Fruit fly (Drosophila melanogaster): ENCODE data around the gene eIF5.

Gene eIF5

DNA sequence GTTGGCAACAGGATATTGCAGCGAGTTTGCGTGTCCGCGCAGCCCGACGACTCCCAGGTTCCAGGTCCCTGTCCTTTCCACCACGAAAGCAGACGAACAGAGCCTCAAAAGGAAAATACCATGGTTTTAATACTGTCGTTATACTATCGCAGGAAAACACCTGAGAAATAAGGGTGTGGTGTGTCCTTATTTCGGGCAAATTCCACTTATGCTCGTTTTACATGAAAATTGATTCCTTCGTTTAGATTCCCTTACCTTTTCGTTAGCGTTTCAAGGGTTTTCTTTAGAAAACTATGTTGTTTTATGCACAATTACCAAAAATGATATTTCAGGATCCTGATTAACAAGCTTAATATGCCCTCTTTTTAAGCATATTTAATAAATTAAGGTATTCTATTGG lies 8.9 kb downstream of the eIF5 start, which contains the start of gene Cep164:
Cep164 (minus strand) TSS at position 101 of the 400 bp plus-strand sequence.
- TF ChIP-seq nom (GFP tag; optimal IDR thresholded peaks at IDR 0.05) (peak; percentile 6), Ets65A (GFP tag) (no peak), hth (optimal IDR thresholded peaks at IDR 0.05) (no peak), Dek (tag; optimal IDR thresholded peaks at IDR 0.05) (no peak), gfzf (GFP tag; optimal IDR thresholded peaks at IDR 0.05) (peak; percentile 6), CG17802 (tag; optimal IDR thresholded peaks at IDR 0.05) (peak; percentile 55), CG8478 (optimal IDR thresholded peaks at IDR 0.05) (no peak), CG6272 (GFP tag; IDR thresholded peaks at IDR 0.05) (no peak), ssp (GFP tag; IDR thresholded peaks at IDR 0.05) (peak; percentile 42; the same call in 1 of the 2 replicates), gsb-n (tag; optimal IDR thresholded peaks at IDR 0.05) (no peak), pzg (GFP tag; optimal IDR thresholded peaks at IDR 0.05) (peak; percentile 15), Deaf1 (tag; optimal IDR thresholded peaks at IDR 0.05) (peak; percentile 22), CG42726 (GFP tag; IDR thresholded peaks at IDR 0.05; ENCODE audit: partially characterized antibody) (no peak), pfk (GFP tag; optimal IDR thresholded peaks at IDR 0.05) (no peak)

DNA sequence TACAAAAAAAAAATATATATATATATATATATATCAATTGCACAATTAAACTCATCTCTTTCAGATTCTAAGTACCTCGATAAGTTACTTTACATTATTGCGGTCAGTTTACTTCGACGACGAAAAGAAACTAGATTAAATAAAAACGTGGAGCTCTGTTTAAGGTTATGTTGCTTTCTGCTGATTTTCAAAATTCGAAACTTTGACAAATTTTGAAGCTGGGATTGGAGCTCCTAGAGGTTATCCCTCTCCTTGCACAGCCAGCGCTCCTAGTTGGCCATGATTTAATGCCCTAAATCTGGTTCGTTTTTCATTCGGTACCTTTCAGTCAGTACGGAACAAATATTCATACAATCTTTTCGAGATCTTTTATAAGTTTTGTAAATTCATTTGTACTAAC lies 15.2 kb downstream of the eIF5 start, which contains the start of gene CG42766:
CG42766 (plus strand) TSS at position 301 of the 400 bp plus-strand sequence.
- TF ChIP-seq CG8290 (GFP tag; optimal IDR thresholded peaks at IDR 0.05) (no peak), CG8290 (tag; optimal IDR thresholded peaks at IDR 0.05) (no peak), CG16863 (GFP tag; optimal IDR thresholded peaks at IDR 0.05) (no peak), CG15073 (GFP tag; optimal IDR thresholded peaks at IDR 0.05) (no peak), CG17912 (GFP tag; optimal IDR thresholded peaks at IDR 0.05) (no peak), CG11723 (GFP tag; optimal IDR thresholded peaks at IDR 0.05) (no peak), zfh1 (GFP tag; IDR thresholded peaks at IDR 0.05) (no peak), CG9609 (GFP tag; optimal IDR thresholded peaks at IDR 0.05) (no peak), Abd-B (GFP tag; optimal IDR thresholded peaks at IDR 0.05) (no peak), CG14860 (GFP tag; IDR thresholded peaks at IDR 0.05; ENCODE audit: partially characterized antibody) (no peak), onecut (GFP tag; IDR thresholded peaks at IDR 0.05) (no peak), Aef1 (GFP tag; IDR thresholded peaks at IDR 0.05) (no peak), ems (GFP tag; optimal IDR thresholded peaks at IDR 0.05) (no peak), chinmo (GFP tag; IDR thresholded peaks at IDR 0.05; ENCODE audit: partially characterized antibody) (no peak)

DNA sequence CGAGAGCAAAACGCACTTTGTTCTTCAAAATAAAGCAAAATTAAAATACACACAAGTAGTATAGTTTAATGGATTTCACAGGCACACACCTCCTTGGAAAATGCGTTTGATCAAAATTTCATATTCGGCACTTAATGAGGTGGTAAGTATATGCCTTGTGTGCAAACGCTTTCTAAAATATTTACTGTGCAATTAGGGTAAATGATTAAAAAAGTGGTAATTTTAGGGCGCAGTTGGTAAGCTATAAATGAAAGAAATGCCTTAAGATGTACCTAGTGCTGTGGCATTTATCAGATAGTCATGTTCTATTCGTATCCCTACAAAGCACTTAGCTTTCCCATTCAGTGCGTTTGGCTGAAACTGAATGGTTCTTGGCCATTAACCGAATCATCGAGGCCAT lies 17.6 kb downstream of the eIF5 start, which contains the start of gene Or13a:
Or13a (plus strand) TSS at position 301 of the 400 bp plus-strand sequence.
- TF ChIP-seq Nf-YB (GFP tag; optimal IDR thresholded peaks at IDR 0.05) (no peak), HLHmδ (GFP tag; optimal IDR thresholded peaks at IDR 0.05) (no peak), Atf6 (GFP tag; IDR thresholded peaks at IDR 0.05) (no peak)

DNA sequence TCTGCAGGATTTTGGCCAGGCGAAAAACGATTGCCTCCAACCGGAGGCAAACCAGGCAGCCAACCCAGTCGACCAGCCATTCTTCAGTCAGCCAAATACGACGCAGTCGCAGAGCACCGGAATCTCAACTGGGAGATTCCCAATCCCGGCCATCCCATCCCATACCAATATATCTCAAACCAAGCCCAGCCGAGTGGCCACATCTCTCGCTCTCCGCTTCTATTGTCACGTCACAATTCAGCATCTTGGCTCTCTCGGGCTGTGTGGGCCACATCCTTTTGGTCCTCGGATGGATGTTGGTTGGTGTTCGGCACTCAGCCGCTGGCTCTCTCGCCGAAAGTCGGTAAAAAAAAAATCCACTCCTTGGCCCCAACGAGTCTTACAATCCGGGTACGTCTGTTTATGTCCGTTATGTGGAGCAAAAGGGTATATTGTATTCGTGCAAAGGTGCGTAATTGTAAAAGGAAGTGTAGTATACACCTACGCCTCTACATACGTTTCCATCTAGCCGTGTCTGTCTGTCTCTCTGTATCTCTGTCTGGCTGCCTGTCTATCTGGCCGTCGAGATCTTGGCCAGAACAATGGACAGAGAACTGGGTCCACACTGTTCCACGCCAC lies 18.5 kb downstream of the eIF5 start, which contains the start of gene mmd:
mmd (minus strand) TSS at position 3 of the 618 bp plus-strand sequence.
- TF ChIP-seq Trl (optimal IDR thresholded peaks at IDR 0.05), result peak; percentile 21 to 44
- TF ChIP-seq Trl (GFP tag; optimal IDR thresholded peaks at IDR 0.05), result no peak
- peak; percentile 89 for TF ChIP-seq Deaf1 (tag; optimal IDR thresholded peaks at IDR 0.05)
- peak; percentile 68 for TF ChIP-seq Ets65A (GFP tag)
- peak; percentile 56 for TF ChIP-seq ewg (GFP tag; optimal IDR thresholded peaks at IDR 0.05)
- no peak for TF ChIP-seq CG15073 (GFP tag; optimal IDR thresholded peaks at IDR 0.05)
- peak; percentile 54 for TF ChIP-seq abd-A (tag; optimal IDR thresholded peaks at IDR 0.05)
- peak; percentile 95 for TF ChIP-seq CG13894 (tag; optimal IDR thresholded peaks at IDR 0.05)
- TF ChIP-seq corto (GFP tag; optimal IDR thresholded peaks at IDR 0.05), result no peak
- TF ChIP-seq CG12104 (GFP tag; optimal IDR thresholded peaks at IDR 0.05), result no peak
- TF ChIP-seq CG32532 (GFP tag; IDR thresholded peaks at IDR 0.05), result 0 out of 2 replicates have a peak, but pooled peaks have one; percentile 20
- TF ChIP-seq sim (GFP tag; IDR thresholded peaks at IDR 0.05), result no peak
- TF ChIP-seq br (optimal IDR thresholded peaks at IDR 0.05), result no peak

Measured in whole organism, embryonic.